Fruit fly (Drosophila melanogaster) whole organism: ENCODE results near the gene scyl.

Experiments used
- CG8478 ChIP-seq: fragments of >200 bp; optimal IDR thresholded peaks from 2 replicates; lab custom pipeline; 2018; ENCODE audit warnings: inconsistent platforms
- Dll ChIP-seq: fragments of >200 bp; optimal IDR thresholded peaks from 2 replicates; lab custom pipeline; 2017

DNA sequence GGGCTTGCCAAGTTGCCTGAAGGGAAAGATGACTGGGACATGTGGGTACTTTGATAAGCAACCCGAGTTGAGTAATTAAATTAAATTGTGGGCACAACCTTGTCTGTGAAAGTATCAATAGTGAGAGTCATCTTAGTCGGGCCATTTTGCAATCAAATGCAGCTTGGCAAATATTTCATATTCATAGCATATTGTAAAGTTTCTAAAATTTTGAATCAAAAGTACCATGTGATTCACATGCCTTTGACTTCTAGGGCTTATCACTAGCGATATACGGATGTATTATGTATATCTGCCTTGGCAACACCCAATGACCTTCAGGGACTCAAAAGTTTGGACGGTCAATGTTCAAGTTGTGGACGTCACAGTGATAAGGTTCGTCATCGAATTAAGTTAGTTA lies 38.1 kb downstream of the scyl start:
- TF ChIP-seq Dll (lab: Kevin White, UChicago) (no peak), CG8478 (lab: Kevin White, UChicago) (no peak)
